Fruit fly (Drosophila melanogaster) whole organism, embryonic: ENCODE measurements around the gene Paics.

Experiments
- Atf3 ChIP-seq: fragments of 200-800 bp; sonication (Bioruptor generic); optimal IDR thresholded peaks from 3 replicates; lab custom pipeline; 2016; ENCODE audit warnings: missing biosample characterization, missing genetic modification characterization
- B-H1 ChIP-seq: fragments of 200-800 bp; sonication (Bioruptor generic); IDR thresholded peaks from 3 replicates; pipeline ENCODE4 v1.3.6; 2022; ENCODE audit warnings: missing biosample characterization, missing genetic modification characterization
- Bdp1 ChIP-seq: fragments of 200-800 bp; sonication (Bioruptor generic); optimal IDR thresholded peaks from 3 replicates; lab custom pipeline; 2016; ENCODE audit warnings: missing biosample characterization, missing genetic modification characterization
- CG10147 ChIP-seq: fragments of 200-800 bp; sonication (Bioruptor generic); optimal IDR thresholded peaks from 2 replicates; lab custom pipeline; 2019; ENCODE audit warnings: missing biosample characterization, mild to moderate bottlenecking, missing genetic modification characterization, moderate library complexity
- CG10366 ChIP-seq: fragments of 200-800 bp; sonication (Bioruptor generic); IDR thresholded peaks from 2 replicates; pipeline ENCODE4 v1.3.6; 2022; ENCODE audit warnings: missing biosample characterization, missing genetic modification characterization
- CG11504 ChIP-seq: fragments of 200-800 bp; sonication (Bioruptor generic); optimal IDR thresholded peaks from 3 replicates; lab custom pipeline; 2019; ENCODE audit warnings: missing biosample characterization, mild to moderate bottlenecking, missing genetic modification characterization, moderate library complexity
- CG11723 ChIP-seq: fragments of 200-800 bp; sonication (Bioruptor generic); optimal IDR thresholded peaks from 2 replicates; lab custom pipeline; 2017; ENCODE audit warnings: missing biosample characterization, mild to moderate bottlenecking, missing genetic modification characterization
- CG12155 ChIP-seq: fragments of 200-800 bp; sonication (Bioruptor generic); optimal IDR thresholded peaks from 3 replicates; lab custom pipeline; 2016; ENCODE audit warnings: missing biosample characterization, missing genetic modification characterization
- CG1233 ChIP-seq: fragments of 200-800 bp; sonication (Bioruptor generic); optimal IDR thresholded peaks from 4 replicates; lab custom pipeline; 2018; ENCODE audit warnings: missing biosample characterization, mild to moderate bottlenecking, missing genetic modification characterization
- CG12769 ChIP-seq: fragments of 200-800 bp; sonication (Bioruptor generic); optimal IDR thresholded peaks from 2 replicates; lab custom pipeline; 2019; ENCODE audit warnings: missing biosample characterization, mild to moderate bottlenecking, missing genetic modification characterization, moderate library complexity
- CG13296 ChIP-seq: fragments of 200-800 bp; sonication (Bioruptor generic); optimal IDR thresholded peaks from 3 replicates; lab custom pipeline; 2018; ENCODE audit warnings: missing biosample characterization, mild to moderate bottlenecking, missing genetic modification characterization
- CG14965 ChIP-seq: fragments of 200-800 bp; sonication (Bioruptor generic); optimal IDR thresholded peaks from 2 replicates; lab custom pipeline; 2016; ENCODE audit warnings: missing biosample characterization, missing genetic modification characterization, borderline replicate concordance
- CG16815 ChIP-seq: fragments of 200-800 bp; sonication (Bioruptor generic); optimal IDR thresholded peaks from 3 replicates; lab custom pipeline; 2017; ENCODE audit warnings: missing biosample characterization, mild to moderate bottlenecking, missing genetic modification characterization
- CG3838 ChIP-seq: fragments of 200-800 bp; sonication (Bioruptor generic); optimal IDR thresholded peaks from 3 replicates; lab custom pipeline; 2016; ENCODE audit warnings: missing biosample characterization, missing genetic modification characterization
- CG4424 ChIP-seq: fragments of 200-800 bp; sonication (Bioruptor generic); optimal IDR thresholded peaks from 3 replicates; lab custom pipeline; 2016; ENCODE audit warnings: missing biosample characterization, missing genetic modification characterization
- CG6272 ChIP-seq: fragments of 200-800 bp; sonication (Bioruptor generic); IDR thresholded peaks from 2 replicates; pipeline ENCODE4 v1.3.6; 2022; ENCODE audit warnings: missing biosample characterization, missing genetic modification characterization
- CG6791 ChIP-seq: fragments of 200-800 bp; sonication (Bioruptor generic); IDR thresholded peaks from 3 replicates; pipeline ENCODE4 v1.3.6; 2022; ENCODE audit warnings: missing biosample characterization, missing genetic modification characterization; ENCODE audit not compliant: partially characterized antibody
- CG6854 ChIP-seq: fragments of 200-800 bp; sonication (Bioruptor generic); optimal IDR thresholded peaks from 3 replicates; lab custom pipeline; 2017; ENCODE audit warnings: missing biosample characterization, mild to moderate bottlenecking, missing genetic modification characterization
- CrebB ChIP-seq: fragments of 200-800 bp; sonication (Bioruptor generic); optimal IDR thresholded peaks from 3 replicates; lab custom pipeline; 2018; ENCODE audit warnings: missing biosample characterization, mild to moderate bottlenecking, missing genetic modification characterization
- D19B ChIP-seq: fragments of 200-800 bp; sonication (Bioruptor generic); optimal IDR thresholded peaks from 2 replicates; lab custom pipeline; 2017; ENCODE audit warnings: missing biosample characterization, mild to moderate bottlenecking, missing genetic modification characterization
- Dad ChIP-seq: fragments of 200-800 bp; sonication (Bioruptor generic); optimal IDR thresholded peaks from 3 replicates; lab custom pipeline; 2016; ENCODE audit warnings: missing biosample characterization, missing genetic modification characterization
- E2f1 ChIP-seq: fragments of 200-800 bp; sonication (Bioruptor generic); IDR thresholded peaks from 2 replicates; pipeline ENCODE4 v1.3.6; 2022; ENCODE audit warnings: missing biosample characterization, missing genetic modification characterization
- Hmr ChIP-seq: fragments of 200-800 bp; sonication (Bioruptor generic); optimal IDR thresholded peaks from 3 replicates; lab custom pipeline; 2017; ENCODE audit warnings: mild to moderate bottlenecking, missing biosample characterization, missing genetic modification reagents, missing genetic modification characterization
- MESR4 ChIP-seq: fragments of 200-800 bp; sonication (Bioruptor generic); optimal IDR thresholded peaks from 2 replicates; lab custom pipeline; 2018; ENCODE audit warnings: missing biosample characterization, mild to moderate bottlenecking, missing genetic modification characterization, moderate library complexity
- MTF-1 ChIP-seq: fragments of 200-800 bp; sonication (Bioruptor generic); optimal IDR thresholded peaks from 2 replicates; lab custom pipeline; 2018; ENCODE audit warnings: missing biosample characterization, mild to moderate bottlenecking, missing genetic modification characterization, borderline replicate concordance
- Meics ChIP-seq: fragments of 200-800 bp; sonication (Bioruptor generic); optimal IDR thresholded peaks from 2 replicates; lab custom pipeline; 2017; ENCODE audit warnings: missing biosample characterization, mild to moderate bottlenecking, missing genetic modification characterization
- Neu2 ChIP-seq: fragments of 200-800 bp; sonication (Bioruptor generic); optimal IDR thresholded peaks from 3 replicates; lab custom pipeline; 2016; ENCODE audit warnings: missing biosample characterization, missing genetic modification characterization, borderline replicate concordance
- Pdp1 ChIP-seq, 2 experiments: fragments of 200-800 bp; sonication (Bioruptor generic); optimal IDR thresholded peaks; 3 replicates each; lab custom pipeline; 2016; ENCODE audit warnings: missing biosample characterization in 2 of 2, missing genetic modification characterization in 2 of 2, mild to moderate bottlenecking in 1 of 2, moderate library complexity in 1 of 2
- Trl ChIP-seq, 3 experiments: fragments of >200 bp in 2 of 3; fragments of 200-800 bp in 1 of 3; sonication (Bioruptor generic) in 1 of 3; optimal IDR thresholded peaks; 2 replicates in 1 of 3; 3 replicates in 2 of 3; lab custom pipeline; 2016 to 2017; ENCODE audit warnings: missing biosample characterization in 1 of 3, missing genetic modification characterization in 1 of 3
- YL-1 ChIP-seq: fragments of 200-800 bp; sonication (Bioruptor generic); optimal IDR thresholded peaks from 3 replicates; lab custom pipeline; 2017; ENCODE audit warnings: missing biosample characterization, mild to moderate bottlenecking, missing genetic modification characterization
- az2 ChIP-seq: fragments of 200-800 bp; sonication (Bioruptor generic); optimal IDR thresholded peaks from 3 replicates; lab custom pipeline; 2016; ENCODE audit warnings: missing biosample characterization, missing genetic modification characterization
- cato ChIP-seq: fragments of 200-800 bp; sonication (Bioruptor generic); optimal IDR thresholded peaks from 2 replicates; lab custom pipeline; 2016; ENCODE audit warnings: missing biosample characterization, missing genetic modification characterization, borderline replicate concordance
- crc ChIP-seq: fragments of 200-800 bp; sonication (Bioruptor generic); optimal IDR thresholded peaks from 2 replicates; lab custom pipeline; 2016; ENCODE audit warnings: missing biosample characterization, missing genetic modification characterization
- crol ChIP-seq: fragments of 200-800 bp; sonication (Bioruptor generic); IDR thresholded peaks from 2 replicates; pipeline ENCODE4 v1.3.6; 2022; ENCODE audit warnings: missing biosample characterization, missing genetic modification characterization
- crp ChIP-seq, 2 experiments: fragments of 200-800 bp; sonication (Bioruptor generic); optimal IDR thresholded peaks; 2 replicates in 1 of 2; 3 replicates in 1 of 2; lab custom pipeline; 2017; ENCODE audit warnings: missing biosample characterization in 2 of 2, missing genetic modification characterization in 2 of 2, mild to moderate bottlenecking in 1 of 2, moderate library complexity in 1 of 2
- emc ChIP-seq: fragments of 200-800 bp; sonication (Bioruptor generic); optimal IDR thresholded peaks from 2 replicates; lab custom pipeline; 2016; ENCODE audit warnings: missing biosample characterization, missing genetic modification characterization
- ewg ChIP-seq: fragments of 200-800 bp; sonication (Bioruptor generic); optimal IDR thresholded peaks from 3 replicates; lab custom pipeline; 2017; ENCODE audit warnings: mild to moderate bottlenecking, missing biosample characterization, missing genetic modification reagents, missing genetic modification characterization
- kni ChIP-seq: fragments of 200-800 bp; sonication (Bioruptor generic); optimal IDR thresholded peaks from 3 replicates; lab custom pipeline; 2017; ENCODE audit warnings: mild to moderate bottlenecking, missing biosample characterization, missing genetic modification reagents, missing genetic modification characterization
- mld ChIP-seq: fragments of 200-800 bp; sonication (Bioruptor generic); IDR thresholded peaks from 3 replicates; pipeline ENCODE4 v1.3.6; 2022; ENCODE audit warnings: missing biosample characterization, missing genetic modification characterization; ENCODE audit not compliant: partially characterized antibody
- nerfin-1 ChIP-seq: fragments of 200-800 bp; sonication (Bioruptor generic); optimal IDR thresholded peaks from 3 replicates; lab custom pipeline; 2019; ENCODE audit warnings: missing biosample characterization, mild to moderate bottlenecking, missing genetic modification characterization, moderate library complexity
- p53 ChIP-seq: fragments of 200-800 bp; sonication (Bioruptor generic); optimal IDR thresholded peaks from 2 replicates; lab custom pipeline; 2016; ENCODE audit warnings: missing biosample characterization, missing genetic modification characterization
- pfk ChIP-seq: fragments of 200-800 bp; sonication (Bioruptor generic); optimal IDR thresholded peaks from 2 replicates; lab custom pipeline; 2018; ENCODE audit warnings: missing biosample characterization, mild to moderate bottlenecking, missing genetic modification characterization, moderate library complexity
- salm ChIP-seq: fragments of 200-800 bp; sonication (Bioruptor generic); optimal IDR thresholded peaks from 2 replicates; lab custom pipeline; 2018; ENCODE audit warnings: missing biosample characterization, mild to moderate bottlenecking, missing genetic modification characterization
- so ChIP-seq: fragments of 200-800 bp; sonication (Bioruptor generic); IDR thresholded peaks from 3 replicates; pipeline ENCODE4 v1.3.6; 2022; ENCODE audit warnings: missing biosample characterization, missing genetic modification characterization
- tll ChIP-seq, 2 experiments: fragments of 200-800 bp in 1 of 2; fragments of >200 bp in 1 of 2; sonication (Bioruptor generic) in 1 of 2; optimal IDR thresholded peaks; 2 replicates each; lab custom pipeline; 2017 to 2019; ENCODE audit warnings: missing biosample characterization in 2 of 2, missing genetic modification characterization in 2 of 2, mild to moderate bottlenecking in 1 of 2, moderate library complexity in 1 of 2
- tna ChIP-seq: fragments of 200-800 bp; sonication (Bioruptor generic); IDR thresholded peaks from 2 replicates; pipeline ENCODE4 v1.3.6; 2022; ENCODE audit warnings: missing biosample characterization, missing genetic modification characterization; ENCODE audit not compliant: partially characterized antibody
- wdn ChIP-seq: fragments of 200-800 bp; sonication (Bioruptor generic); IDR thresholded peaks from 2 replicates; pipeline ENCODE4 v1.3.6; 2022; ENCODE audit warnings: missing biosample characterization, missing genetic modification characterization

The Paics gene

dm6 chrX:12750928-12751631 lies 9.3 kb downstream of the Paics start (continued):
- peak; percentile 94 for TF ChIP-seq CG14965
- peak in 1 of 2 experiments; percentile 55 for TF ChIP-seq tll (GFP tag; optimal IDR thresholded peaks at IDR 0.05; lab: Kevin White, UChicago)
- peak; percentile 80 for TF ChIP-seq pfk (GFP tag; lab: Kevin White, UChicago)
- TF ChIP-seq MTF-1: peak; percentile 97
- peak; percentile 100 for TF ChIP-seq Hmr (GFP tag; lab: Kevin White, UChicago)
- TF ChIP-seq ewg: peak; percentile 99
- TF ChIP-seq Dad: peak; percentile 99
- peak; percentile 99 for TF ChIP-seq CG6272 (GFP tag; lab: Robert Waterston, UW)
- peak; percentile 100 for TF ChIP-seq YL-1 (GFP tag; lab: Kevin White, UChicago)
- peak; percentile 100 for TF ChIP-seq so
- peak; percentile 99 for TF ChIP-seq CrebB
- peak; percentile 99 for TF ChIP-seq CG11504 (tag; lab: Kevin White, UChicago)
- TF ChIP-seq nerfin-1 (tag; lab: Kevin White, UChicago): peak; percentile 99
- TF ChIP-seq CG16815 (GFP tag; lab: Kevin White, UChicago): peak; percentile 99
- peak; percentile 100 for TF ChIP-seq CG12769 (tag; lab: Kevin White, UChicago)
- peak; percentile 99 for TF ChIP-seq Atf3 (GFP tag; lab: Kevin White, UChicago)
- peak; percentile 100 for TF ChIP-seq wdn (GFP tag; lab: Robert Waterston, UW)
- peak; percentile 99 for TF ChIP-seq CG10366
- no peak for TF ChIP-seq tna (GFP tag; lab: Robert Waterston, UW)
- peak; percentile 100 for TF ChIP-seq E2f1 (GFP tag; lab: Robert Waterston, UW)
- no peak for TF ChIP-seq Trl (optimal IDR thresholded peaks at IDR 0.05; lab: Kevin White, UChicago)
- TF ChIP-seq Trl (GFP tag; optimal IDR thresholded peaks at IDR 0.05; lab: Kevin White, UChicago): peak; percentile 100
- peak; percentile 100 for TF ChIP-seq CG6854
- TF ChIP-seq CG3838 (GFP tag; lab: Kevin White, UChicago): peak; percentile 99
- peak; percentile 100 for TF ChIP-seq CG4424 (GFP tag; lab: Kevin White, UChicago)
- TF ChIP-seq CG6791 (GFP tag; lab: Robert Waterston, UW): 0 out of 3 replicates have a peak, but pooled peaks have one; percentile 50
- TF ChIP-seq CG12155 (GFP tag; lab: Kevin White, UChicago): peak; percentile 99
- peak; percentile 96 for TF ChIP-seq Bdp1 (GFP tag; lab: Kevin White, UChicago)
- peak; percentile 100 for TF ChIP-seq CG11723 (GFP tag; lab: Kevin White, UChicago)
- TF ChIP-seq MESR4 (GFP tag; lab: Kevin White, UChicago): peak; percentile 81
- TF ChIP-seq salm (tag; lab: Kevin White, UChicago): peak; percentile 100
- peak; percentile 99 for TF ChIP-seq crc (GFP tag; lab: Kevin White, UChicago)
- peak; percentile 97 for TF ChIP-seq Neu2 (GFP tag; lab: Kevin White, UChicago)
- peak; percentile 100 for TF ChIP-seq CG10147
- TF ChIP-seq D19B (GFP tag; lab: Kevin White, UChicago): peak; percentile 99
- peak; percentile 100 for TF ChIP-seq Meics (GFP tag; lab: Kevin White, UChicago)
- peak; percentile 41 to 81 for TF ChIP-seq crp (GFP tag; optimal IDR thresholded peaks at IDR 0.05; lab: Kevin White, UChicago)
- peak; percentile 100 for TF ChIP-seq CG1233 (GFP tag; lab: Kevin White, UChicago)
- peak; percentile 99 for TF ChIP-seq cato (GFP tag; lab: Kevin White, UChicago)
- TF ChIP-seq emc (GFP tag; lab: Kevin White, UChicago): peak; percentile 100
- TF ChIP-seq B-H1 (GFP tag; lab: Robert Waterston, UW): peak; percentile 99
- peak; percentile 100 for TF ChIP-seq CG13296 (GFP tag; lab: Kevin White, UChicago)
- TF ChIP-seq az2 (GFP tag; lab: Kevin White, UChicago): peak; percentile 100
- peak; percentile 74 for TF ChIP-seq crol (GFP tag; lab: Robert Waterston, UW)
- peak; percentile 42; the same call in 1 of the 3 replicates for TF ChIP-seq mld
- peak; percentile 99 for TF ChIP-seq p53 (GFP tag; lab: Kevin White, UChicago)
- TF ChIP-seq Pdp1 (GFP tag; optimal IDR thresholded peaks at IDR 0.05; lab: Kevin White, UChicago): peak; percentile 99 to 100
- peak; percentile 93 for TF ChIP-seq kni (GFP tag; lab: Kevin White, UChicago)
